Fruit fly (Drosophila melanogaster) whole organism, prepupa: ENCODE measurements around the gene Eo.

ENCODE experiments used
- Blimp-1 ChIP-seq: fragments of 200-800 bp; sonication (Bioruptor generic); optimal IDR thresholded peaks from 3 replicates; lab custom pipeline; 2017; ENCODE audit warnings: missing biosample characterization, missing genetic modification characterization, mild to moderate bottlenecking, moderate library complexity, missing genetic modification reagents
- CG10631 ChIP-seq: fragments of 200-800 bp; sonication (Bioruptor generic); optimal IDR thresholded peaks from 2 replicates; lab custom pipeline; 2016; ENCODE audit warnings: missing biosample characterization, missing genetic modification characterization
- CG10669 ChIP-seq: fragments of 200-800 bp; sonication (Bioruptor generic); optimal IDR thresholded peaks from 3 replicates; lab custom pipeline; 2018; ENCODE audit warnings: missing biosample characterization, mild to moderate bottlenecking, missing genetic modification characterization, moderate library complexity
- CG1621 ChIP-seq: fragments of 200-800 bp; sonication (Bioruptor generic); optimal IDR thresholded peaks from 3 replicates; lab custom pipeline; 2018; ENCODE audit warnings: missing biosample characterization, mild to moderate bottlenecking, missing genetic modification characterization
- CG3032 ChIP-seq: fragments of 200-800 bp; optimal IDR thresholded peaks from 2 replicates; lab custom pipeline; 2019; ENCODE audit warnings: missing biosample characterization, mild to moderate bottlenecking, missing genetic modification characterization, moderate library complexity
- CG32006 ChIP-seq: fragments of 200-800 bp; sonication (Bioruptor generic); optimal IDR thresholded peaks from 3 replicates; lab custom pipeline; 2017; ENCODE audit warnings: missing biosample characterization, mild to moderate bottlenecking, missing genetic modification characterization
- CG3919 ChIP-seq: fragments of 200-800 bp; sonication (Bioruptor generic); optimal IDR thresholded peaks from 3 replicates; lab custom pipeline; 2016; ENCODE audit warnings: missing biosample characterization, missing genetic modification characterization
- CG4318 ChIP-seq: fragments of 200-800 bp; sonication (Bioruptor generic); optimal IDR thresholded peaks from 3 replicates; lab custom pipeline; 2017; ENCODE audit warnings: missing biosample characterization, mild to moderate bottlenecking, missing genetic modification characterization
- CG6276 ChIP-seq: fragments of 200-800 bp; sonication (Bioruptor generic); optimal IDR thresholded peaks from 2 replicates; lab custom pipeline; 2017; ENCODE audit warnings: missing biosample characterization, mild to moderate bottlenecking, missing genetic modification characterization
- CG6808 ChIP-seq: fragments of 200-800 bp; sonication (Bioruptor generic); optimal IDR thresholded peaks from 3 replicates; lab custom pipeline; 2017; ENCODE audit warnings: missing biosample characterization, missing genetic modification characterization, mild to moderate bottlenecking, moderate library complexity, missing genetic modification reagents
- CG6854 ChIP-seq: fragments of 200-800 bp; sonication (Bioruptor generic); optimal IDR thresholded peaks from 2 replicates; lab custom pipeline; 2017; ENCODE audit warnings: missing biosample characterization, mild to moderate bottlenecking, missing genetic modification characterization
- CG7368 ChIP-seq: fragments of 200-800 bp; sonication (Bioruptor generic); optimal IDR thresholded peaks from 3 replicates; lab custom pipeline; 2016; ENCODE audit warnings: missing biosample characterization, missing genetic modification characterization
- CG8119 ChIP-seq: fragments of 200-800 bp; sonication (Bioruptor generic); IDR thresholded peaks from 3 replicates; pipeline ENCODE4 v1.3.6; 2022; ENCODE audit warnings: missing biosample characterization, missing genetic modification characterization
- CG8319 ChIP-seq: fragments of 200-800 bp; sonication (Bioruptor generic); optimal IDR thresholded peaks from 3 replicates; lab custom pipeline; 2016; ENCODE audit warnings: missing biosample characterization, missing genetic modification characterization
- CG8632 ChIP-seq: fragments of 200-800 bp; sonication (Bioruptor generic); optimal IDR thresholded peaks from 3 replicates; lab custom pipeline; 2016; ENCODE audit warnings: missing biosample characterization, missing genetic modification characterization
- CG9139 ChIP-seq: fragments of 200-800 bp; sonication (Bioruptor generic); optimal IDR thresholded peaks from 3 replicates; lab custom pipeline; 2017; ENCODE audit warnings: missing biosample characterization, mild to moderate bottlenecking, missing genetic modification characterization
- Eip75B ChIP-seq: fragments of 200-800 bp; sonication (Bioruptor generic); optimal IDR thresholded peaks from 3 replicates; lab custom pipeline; 2016; ENCODE audit warnings: missing biosample characterization, missing genetic modification characterization
- Eip78C ChIP-seq: fragments of 200-800 bp; sonication (Bioruptor generic); peaks from one replicate; lab custom pipeline; 2016; ENCODE audit warnings: missing biosample characterization, missing genetic modification characterization
- Ets96B ChIP-seq: fragments of 200-800 bp; optimal IDR thresholded peaks from 2 replicates; lab custom pipeline; 2019; ENCODE audit warnings: missing biosample characterization, mild to moderate bottlenecking, missing genetic modification characterization, moderate library complexity
- Hr38 ChIP-seq: sonication (Bioruptor generic); optimal IDR thresholded peaks from 2 replicates; lab custom pipeline; 2016; ENCODE audit warnings: missing biosample characterization, missing genetic modification characterization
- Hr39 ChIP-seq: fragments of 200-800 bp; sonication (Bioruptor generic); optimal IDR thresholded peaks from 2 replicates; lab custom pipeline; 2016; ENCODE audit warnings: missing biosample characterization, missing genetic modification characterization
- Hr4 ChIP-seq: fragments of 200-800 bp; sonication (Bioruptor generic); optimal IDR thresholded peaks from 3 replicates; lab custom pipeline; 2016; ENCODE audit warnings: missing biosample characterization, missing genetic modification characterization
- Met ChIP-seq: fragments of 200-800 bp; sonication (Bioruptor generic); optimal IDR thresholded peaks from 3 replicates; lab custom pipeline; 2016; ENCODE audit warnings: missing biosample characterization, missing genetic modification characterization
- OdsH ChIP-seq: fragments of 200-800 bp; sonication (Bioruptor generic); optimal IDR thresholded peaks from 3 replicates; lab custom pipeline; 2016; ENCODE audit warnings: missing biosample characterization, missing genetic modification characterization
- Sox102F ChIP-seq: fragments of 200-800 bp; sonication (Bioruptor generic); optimal IDR thresholded peaks from 2 replicates; lab custom pipeline; 2016; ENCODE audit warnings: missing biosample characterization, mild to moderate bottlenecking, missing genetic modification characterization
- Sox14 ChIP-seq: fragments of 200-800 bp; sonication (Bioruptor generic); optimal IDR thresholded peaks from 3 replicates; lab custom pipeline; 2016; ENCODE audit warnings: missing biosample characterization, missing genetic modification characterization
- cyc ChIP-seq: fragments of 200-800 bp; sonication (Bioruptor generic); optimal IDR thresholded peaks from 3 replicates; lab custom pipeline; 2016; ENCODE audit warnings: missing biosample characterization, missing genetic modification characterization
- dsx ChIP-seq: fragments of 200-800 bp; optimal IDR thresholded peaks from 3 replicates; lab custom pipeline; 2019; ENCODE audit warnings: missing biosample characterization, mild to moderate bottlenecking, missing genetic modification characterization, moderate library complexity; ENCODE audit not compliant: poor library complexity, severe bottlenecking
- fd59A ChIP-seq: fragments of 200-800 bp; sonication (Bioruptor generic); optimal IDR thresholded peaks from 2 replicates; lab custom pipeline; 2017; ENCODE audit warnings: missing biosample characterization, mild to moderate bottlenecking, missing genetic modification characterization, missing genetic modification reagents
- fd85E ChIP-seq: fragments of 200-800 bp; sonication (Bioruptor generic); optimal IDR thresholded peaks from 3 replicates; lab custom pipeline; 2016; ENCODE audit warnings: missing biosample characterization, missing genetic modification characterization
- spab ChIP-seq: fragments of 200-800 bp; sonication (Bioruptor generic); optimal IDR thresholded peaks from 2 replicates; lab custom pipeline; 2017; ENCODE audit warnings: missing biosample characterization, mild to moderate bottlenecking, missing genetic modification characterization, missing genetic modification reagents
- ss ChIP-seq, 2 experiments: fragments of 200-800 bp; sonication (Bioruptor generic); optimal IDR thresholded peaks; 2 replicates in 1 of 2; 3 replicates in 1 of 2; lab custom pipeline; 2017 to 2018; ENCODE audit warnings: mild to moderate bottlenecking in 2 of 2, missing biosample characterization in 2 of 2, missing genetic modification characterization in 2 of 2, moderate library complexity in 1 of 2
- svp ChIP-seq: fragments of 200-800 bp; sonication (Bioruptor generic); peaks from one replicate; lab custom pipeline; 2016; ENCODE audit warnings: missing biosample characterization, missing genetic modification characterization
- vri ChIP-seq: fragments of 200-800 bp; sonication (Bioruptor generic); optimal IDR thresholded peaks from 3 replicates; lab custom pipeline; 2016; ENCODE audit warnings: missing biosample characterization, mild to moderate bottlenecking, missing genetic modification characterization

Gene Eo

DNA sequence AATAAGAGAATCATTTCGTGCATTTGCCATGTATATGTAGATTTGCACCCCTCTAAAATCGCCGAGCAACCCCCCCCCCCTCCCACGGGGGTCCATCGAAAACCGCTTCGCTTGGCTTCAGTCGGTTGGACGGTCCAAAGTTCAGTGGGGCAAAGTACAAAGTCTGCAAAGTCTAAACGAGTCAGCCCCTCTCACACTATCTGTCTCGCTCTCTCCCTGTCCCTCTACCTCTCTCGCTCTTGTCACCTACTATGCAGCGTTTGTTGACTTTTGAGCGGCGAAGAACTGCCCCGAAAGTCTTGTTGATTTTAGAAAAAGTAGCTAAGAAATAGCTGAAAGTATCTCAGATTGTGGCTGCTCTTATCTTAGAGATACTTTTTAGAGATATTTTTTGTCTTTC, 28.8 kb upstream of the Eo start (continued):
- peak; percentile 38 for TF ChIP-seq fd59A (GFP tag; lab: Kevin White, UChicago)
- TF ChIP-seq CG8632 (GFP tag; lab: Kevin White, UChicago) = peak; percentile 12
- TF ChIP-seq CG6854 (GFP tag; lab: Kevin White, UChicago) = peak; percentile 97
- TF ChIP-seq CG4318 (GFP tag; lab: Kevin White, UChicago) = peak; percentile 27
- TF ChIP-seq Hr4 = peak; percentile 50
- TF ChIP-seq CG6276 (GFP tag; lab: Kevin White, UChicago) = peak; percentile 99
- TF ChIP-seq CG7368 (GFP tag; lab: Kevin White, UChicago) = peak; percentile 82

DNA sequence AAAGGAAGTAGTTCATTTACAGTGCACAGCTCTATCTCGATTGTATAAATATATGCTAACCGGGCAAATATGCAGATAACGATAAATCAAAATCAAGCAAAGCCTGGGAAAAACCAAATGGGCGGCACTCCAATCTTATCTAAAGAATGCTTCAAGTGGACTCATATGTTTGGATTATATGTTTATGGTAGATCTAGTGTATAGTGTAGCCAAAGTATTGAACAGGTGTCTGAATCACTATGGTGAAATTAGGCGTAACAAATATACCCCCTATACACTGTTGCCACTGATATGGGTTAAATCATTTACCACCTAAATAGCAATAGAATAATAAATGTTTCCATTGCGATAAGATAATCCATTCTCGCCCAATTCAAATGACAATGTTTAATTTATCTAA, 27.9 kb upstream of the Eo start:
- no peak for TF ChIP-seq Hr39 (GFP tag; lab: Kevin White, UChicago)

DNA sequence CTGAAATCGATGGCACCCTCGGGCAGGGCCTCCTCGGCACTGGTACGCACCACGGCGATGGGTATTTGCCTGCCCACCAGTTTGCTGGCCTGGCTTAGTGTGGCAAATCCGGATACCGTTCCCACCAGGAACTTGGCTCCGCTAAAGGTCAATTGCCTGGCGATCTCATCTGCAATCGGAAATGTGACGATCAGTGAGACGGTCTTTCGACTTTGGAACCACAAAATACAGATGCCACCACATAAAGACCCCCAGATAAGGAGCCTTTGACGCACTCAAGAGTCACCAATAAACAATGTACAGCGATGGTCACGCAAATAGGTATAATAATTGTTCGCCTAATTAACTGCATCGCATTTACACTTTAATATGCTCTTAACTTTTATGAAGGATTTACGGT, 17.6 kb upstream of the Eo start:
- TF ChIP-seq svp (GFP tag; lab: Kevin White, UChicago) = peak; percentile 93
- TF ChIP-seq CG6854 (GFP tag; lab: Kevin White, UChicago) = peak; percentile 1
- no peak for TF ChIP-seq CG3032 (tag; lab: Kevin White, UChicago)
- TF ChIP-seq CG1621 (tag; lab: Kevin White, UChicago) = no peak
- TF ChIP-seq Eip75B (GFP tag; lab: Kevin White, UChicago) = no peak
- peak; percentile 15 to 48 for TF ChIP-seq ss (GFP tag; optimal IDR thresholded peaks at IDR 0.05; lab: Kevin White, UChicago)
- peak; percentile 3 for TF ChIP-seq CG6808
- TF ChIP-seq CG9139 (GFP tag; lab: Kevin White, UChicago) = peak; percentile 1
- no peak for TF ChIP-seq Ets96B (tag; lab: Kevin White, UChicago)
- peak; percentile 18 for TF ChIP-seq vri (GFP tag; lab: Kevin White, UChicago)
- TF ChIP-seq Hr38 (GFP tag; lab: Kevin White, UChicago) = no peak
- no peak for TF ChIP-seq CG3919 (GFP tag; lab: Kevin White, UChicago)

DNA sequence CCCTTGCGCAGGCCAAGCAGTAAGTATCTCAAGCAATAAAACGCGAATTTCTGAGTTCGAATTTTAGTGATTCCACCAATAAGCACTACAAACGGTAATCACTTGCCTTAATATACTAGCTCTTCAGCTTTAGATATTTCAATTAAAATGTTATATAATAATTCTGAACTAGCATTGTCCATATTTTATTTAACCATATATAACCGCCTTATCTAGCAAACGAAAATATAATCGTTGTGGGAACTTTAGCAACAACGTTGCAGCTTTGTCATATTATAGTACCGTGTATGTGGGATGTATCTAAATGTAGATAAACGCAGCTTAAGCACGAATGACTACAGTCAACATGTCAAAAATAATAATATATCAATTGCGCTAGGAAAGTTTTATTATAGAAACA, 12.7 kb upstream of the Eo start:
- TF ChIP-seq CG32006 (GFP tag; lab: Kevin White, UChicago) (no peak), CG10631 (no peak), Sox102F (GFP tag; lab: Kevin White, UChicago) (no peak), Eip78C (no peak), fd85E (GFP tag; lab: Kevin White, UChicago) (no peak), cyc (no peak), CG6276 (GFP tag; lab: Kevin White, UChicago) (no peak), vri (GFP tag; lab: Kevin White, UChicago) (no peak), CG4318 (GFP tag; lab: Kevin White, UChicago) (no peak), Hr39 (GFP tag; lab: Kevin White, UChicago) (no peak), OdsH (GFP tag; lab: Kevin White, UChicago) (no peak), CG9139 (GFP tag; lab: Kevin White, UChicago) (no peak), CG8119 (no peak), CG6854 (GFP tag; lab: Kevin White, UChicago) (no peak), Sox14 (GFP tag; lab: Kevin White, UChicago) (no peak), Met (GFP tag; lab: Kevin White, UChicago) (no peak), Hr4 (no peak), spab (no peak), CG10669 (GFP tag; lab: Kevin White, UChicago) (no peak)

DNA sequence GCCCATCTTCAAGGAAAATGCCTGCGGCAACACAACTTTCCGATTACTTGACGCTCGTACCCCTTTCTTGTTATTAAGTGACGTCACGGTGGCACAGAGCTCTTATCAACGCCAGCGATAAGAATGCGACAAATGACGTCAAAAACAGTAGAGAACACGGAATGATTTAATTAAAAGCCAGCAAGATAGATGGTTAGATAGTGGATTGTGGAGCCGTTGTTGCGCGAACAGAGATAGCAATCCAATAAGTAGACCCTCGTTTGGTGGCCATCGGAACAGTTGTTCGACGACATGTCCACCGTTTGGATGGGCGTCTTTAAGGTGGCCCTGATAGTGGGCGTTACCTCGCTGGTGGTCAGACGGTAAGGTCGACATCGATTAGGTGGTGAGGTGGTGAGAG, 11.2 kb upstream of the Eo start:
- TF ChIP-seq vri (GFP tag; lab: Kevin White, UChicago) = peak; percentile 42
- no peak for TF ChIP-seq CG8632 (GFP tag; lab: Kevin White, UChicago)
- peak; percentile 34 for TF ChIP-seq Eip78C
- TF ChIP-seq, all 60 proteins: peak for 2

DNA sequence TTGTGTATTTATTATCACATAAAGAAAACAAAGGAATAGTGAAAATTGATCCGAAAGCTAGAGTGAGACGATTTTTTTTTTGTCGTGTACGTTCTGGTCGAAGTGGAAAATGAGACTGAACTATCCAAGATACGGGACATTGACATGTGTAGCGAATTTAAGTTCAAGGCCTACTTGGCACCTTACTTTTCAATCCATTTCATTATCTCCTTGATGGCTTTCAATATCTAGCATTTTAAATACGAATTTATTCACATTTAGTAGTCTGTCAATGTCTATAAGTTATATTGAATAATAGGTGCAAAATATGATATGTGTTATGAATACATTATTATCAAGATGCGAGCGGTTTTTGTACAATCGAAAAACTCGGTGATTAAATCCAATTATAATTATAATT, 10.2 kb upstream of the Eo start, which contains the start of gene CG32591:
CG32591 (minus strand) TSS at position 101 of the 400 bp plus-strand sequence.
- TF ChIP-seq dsx (GFP tag; lab: Kevin White, UChicago) (no peak), CG4318 (GFP tag; lab: Kevin White, UChicago) (no peak), CG8319 (GFP tag; lab: Kevin White, UChicago) (no peak), CG6276 (GFP tag; lab: Kevin White, UChicago) (no peak), Blimp-1 (GFP tag; lab: Kevin White, UChicago) (no peak)
